Fruit fly (Drosophila melanogaster) whole organism, embryonic: Measurements from ENCODE around the gene PH4alphaSG2.

Source experiments
- Asciz ChIP-seq: fragments of 200-800 bp; sonication (Bioruptor generic); optimal IDR thresholded peaks from 2 replicates; lab custom pipeline; 2017; ENCODE audit warnings: missing biosample characterization, mild to moderate bottlenecking, missing genetic modification characterization, missing genetic modification reagents
- Atf6 ChIP-seq: fragments of 200-800 bp; sonication (Bioruptor generic); IDR thresholded peaks from 2 replicates; pipeline ENCODE4 v1.3.6; 2022; ENCODE audit warnings: missing biosample characterization, missing genetic modification characterization
- CG10543 ChIP-seq: fragments of 200-800 bp; sonication (Bioruptor generic); optimal IDR thresholded peaks from 3 replicates; lab custom pipeline; 2017; ENCODE audit warnings: missing biosample characterization, mild to moderate bottlenecking, missing genetic modification characterization, moderate library complexity
- CG12071 ChIP-seq: fragments of 200-800 bp; sonication (Bioruptor generic); optimal IDR thresholded peaks from 3 replicates; lab custom pipeline; 2018; ENCODE audit warnings: missing biosample characterization, mild to moderate bottlenecking, missing genetic modification characterization
- CG12769 ChIP-seq: fragments of 200-800 bp; sonication (Bioruptor generic); optimal IDR thresholded peaks from 2 replicates; lab custom pipeline; 2019; ENCODE audit warnings: missing biosample characterization, mild to moderate bottlenecking, missing genetic modification characterization, moderate library complexity
- CG15269 ChIP-seq: fragments of 200-800 bp; sonication (Bioruptor generic); optimal IDR thresholded peaks from 2 replicates; lab custom pipeline; 2018; ENCODE audit warnings: missing biosample characterization, mild to moderate bottlenecking, missing genetic modification characterization, moderate library complexity
- CG15514 ChIP-seq: fragments of 200-800 bp; sonication (Bioruptor generic); optimal IDR thresholded peaks from 3 replicates; lab custom pipeline; 2017; ENCODE audit warnings: missing biosample characterization, missing genetic modification characterization, mild to moderate bottlenecking, moderate library complexity, missing genetic modification reagents
- CG18476 ChIP-seq: fragments of 200-800 bp; sonication (Bioruptor generic); optimal IDR thresholded peaks from 2 replicates; lab custom pipeline; 2016; ENCODE audit warnings: missing biosample characterization, mild to moderate bottlenecking, missing genetic modification characterization
- CG18599 ChIP-seq: fragments of 200-800 bp; sonication (Bioruptor generic); optimal IDR thresholded peaks from 3 replicates; lab custom pipeline; 2017; ENCODE audit warnings: missing biosample characterization, missing genetic modification characterization, mild to moderate bottlenecking, moderate library complexity, missing genetic modification reagents
- CG2678 ChIP-seq: fragments of 200-800 bp; sonication (Bioruptor generic); optimal IDR thresholded peaks from 3 replicates; lab custom pipeline; 2019; ENCODE audit warnings: missing biosample characterization, mild to moderate bottlenecking, missing genetic modification characterization, moderate library complexity
- CG2875 ChIP-seq: fragments of 200-800 bp; sonication (Bioruptor generic); optimal IDR thresholded peaks from 2 replicates; lab custom pipeline; 2017; ENCODE audit warnings: missing biosample characterization, mild to moderate bottlenecking, missing genetic modification characterization, missing genetic modification reagents
- CG31224 ChIP-seq: fragments of 200-800 bp; sonication (Bioruptor generic); IDR thresholded peaks from 2 replicates; pipeline ENCODE4 v1.3.6; 2022; ENCODE audit warnings: missing biosample characterization, missing genetic modification characterization
- CG3281 ChIP-seq: fragments of 200-800 bp; sonication (Bioruptor generic); optimal IDR thresholded peaks from 3 replicates; lab custom pipeline; 2017; ENCODE audit warnings: missing biosample characterization, mild to moderate bottlenecking, missing genetic modification characterization
- CG34224 ChIP-seq: fragments of 200-800 bp; sonication (Bioruptor generic); IDR thresholded peaks from 3 replicates; pipeline ENCODE4 v1.3.6; 2022; ENCODE audit warnings: missing biosample characterization, missing genetic modification characterization; ENCODE audit not compliant: partially characterized antibody
- CG34376 ChIP-seq: fragments of 200-800 bp; sonication (Bioruptor generic); optimal IDR thresholded peaks from 2 replicates; lab custom pipeline; 2018; ENCODE audit warnings: missing biosample characterization, mild to moderate bottlenecking, missing genetic modification characterization
- CG4360 ChIP-seq: fragments of 200-800 bp; sonication (Bioruptor generic); IDR thresholded peaks from 2 replicates; pipeline ENCODE4 v1.3.6; 2022; ENCODE audit warnings: missing biosample characterization, missing genetic modification characterization
- CG6765 ChIP-seq: fragments of 200-800 bp; sonication (Bioruptor generic); optimal IDR thresholded peaks from 3 replicates; lab custom pipeline; 2017; ENCODE audit warnings: missing biosample characterization, mild to moderate bottlenecking, missing genetic modification characterization
- CG8924 ChIP-seq: fragments of 200-800 bp; optimal IDR thresholded peaks from 3 replicates; lab custom pipeline; 2019; ENCODE audit warnings: missing biosample characterization, mild to moderate bottlenecking, missing genetic modification characterization, moderate library complexity
- CG9609 ChIP-seq: fragments of 200-800 bp; sonication (Bioruptor generic); optimal IDR thresholded peaks from 3 replicates; lab custom pipeline; 2016; ENCODE audit warnings: missing biosample characterization, missing genetic modification characterization
- CG9876 ChIP-seq: fragments of 200-800 bp; sonication (Bioruptor generic); optimal IDR thresholded peaks from 2 replicates; lab custom pipeline; 2016; ENCODE audit warnings: missing biosample characterization, missing genetic modification characterization
- Dbx ChIP-seq: fragments of 200-800 bp; sonication (Bioruptor generic); IDR thresholded peaks from 3 replicates; pipeline ENCODE4 v1.3.6; 2022; ENCODE audit warnings: missing biosample characterization, missing genetic modification characterization
- Dip2 ChIP-seq: fragments of 200-800 bp; sonication (Bioruptor generic); IDR thresholded peaks from 2 replicates; pipeline ENCODE4 v1.3.6; 2022; ENCODE audit warnings: missing biosample characterization, missing genetic modification characterization
- Fer1 ChIP-seq: fragments of 200-800 bp; sonication (Bioruptor generic); optimal IDR thresholded peaks from 2 replicates; lab custom pipeline; 2017; ENCODE audit warnings: missing biosample characterization, mild to moderate bottlenecking, missing genetic modification characterization
- H15 ChIP-seq: fragments of 200-800 bp; sonication (Bioruptor generic); IDR thresholded peaks from 3 replicates; pipeline ENCODE4 v1.3.6; 2022; ENCODE audit warnings: missing biosample characterization, missing genetic modification characterization
- Meics ChIP-seq: fragments of 200-800 bp; sonication (Bioruptor generic); optimal IDR thresholded peaks from 2 replicates; lab custom pipeline; 2017; ENCODE audit warnings: missing biosample characterization, mild to moderate bottlenecking, missing genetic modification characterization
- NC2α ChIP-seq: fragments of 200-800 bp; sonication (Bioruptor generic); optimal IDR thresholded peaks from 2 replicates; lab custom pipeline; 2016; ENCODE audit warnings: missing biosample characterization, missing genetic modification characterization
- NFAT ChIP-seq: fragments of 200-800 bp; sonication (Bioruptor generic); IDR thresholded peaks from 2 replicates; pipeline ENCODE4 v1.3.6; 2022; ENCODE audit warnings: missing biosample characterization, missing genetic modification characterization
- Nf-YB ChIP-seq: fragments of 200-800 bp; sonication (Bioruptor generic); optimal IDR thresholded peaks from 3 replicates; lab custom pipeline; 2019; ENCODE audit warnings: missing biosample characterization, mild to moderate bottlenecking, missing genetic modification characterization, moderate library complexity
- Oli ChIP-seq: fragments of 200-800 bp; sonication (Bioruptor generic); optimal IDR thresholded peaks from 2 replicates; lab custom pipeline; 2018; ENCODE audit warnings: missing biosample characterization, mild to moderate bottlenecking, missing genetic modification characterization, moderate library complexity
- PHDP ChIP-seq: fragments of 200-800 bp; sonication (Bioruptor generic); optimal IDR thresholded peaks from 3 replicates; lab custom pipeline; 2018; ENCODE audit warnings: missing biosample characterization, mild to moderate bottlenecking, missing genetic modification characterization, moderate library complexity
- Side ChIP-seq: fragments of 200-800 bp; sonication (Bioruptor generic); optimal IDR thresholded peaks from 2 replicates; lab custom pipeline; 2016; ENCODE audit warnings: missing biosample characterization, missing genetic modification characterization
- TFAM ChIP-seq: fragments of 200-800 bp; sonication (Bioruptor generic); optimal IDR thresholded peaks from 2 replicates; lab custom pipeline; 2017; ENCODE audit warnings: missing biosample characterization, missing genetic modification characterization, inconsistent platforms
- Taf1 ChIP-seq: fragments of 200-800 bp; sonication (Bioruptor generic); IDR thresholded peaks from 2 replicates; pipeline ENCODE4 v1.3.6; 2022; ENCODE audit warnings: missing biosample characterization, missing genetic modification characterization
- abd-A ChIP-seq: fragments of 200-800 bp; sonication (Bioruptor generic); optimal IDR thresholded peaks from 3 replicates; lab custom pipeline; 2019; ENCODE audit warnings: missing biosample characterization, mild to moderate bottlenecking, missing genetic modification characterization, moderate library complexity
- caup ChIP-seq: fragments of 200-800 bp; sonication (Bioruptor generic); optimal IDR thresholded peaks from 3 replicates; lab custom pipeline; 2017; ENCODE audit warnings: missing biosample characterization, mild to moderate bottlenecking, missing genetic modification characterization, moderate library complexity; ENCODE audit not compliant: severe bottlenecking
- ewg ChIP-seq: fragments of 200-800 bp; sonication (Bioruptor generic); optimal IDR thresholded peaks from 3 replicates; lab custom pipeline; 2017; ENCODE audit warnings: mild to moderate bottlenecking, missing biosample characterization, missing genetic modification reagents, missing genetic modification characterization
- eyg ChIP-seq: fragments of 200-800 bp; sonication (Bioruptor generic); optimal IDR thresholded peaks from 3 replicates; lab custom pipeline; 2016; ENCODE audit warnings: missing biosample characterization, missing genetic modification characterization
- fd3F ChIP-seq: fragments of 200-800 bp; sonication (Bioruptor generic); optimal IDR thresholded peaks from 2 replicates; lab custom pipeline; 2018; ENCODE audit warnings: missing biosample characterization, mild to moderate bottlenecking, missing genetic modification characterization, moderate library complexity
- gt ChIP-seq: fragments of 200-800 bp; sonication (Bioruptor generic); IDR thresholded peaks from 2 replicates; pipeline ENCODE4 v1.3.6; 2022; ENCODE audit warnings: missing biosample characterization, missing genetic modification characterization
- hkb ChIP-seq, 2 experiments: fragments of 200-800 bp in 1 of 2; fragments of >200 bp in 1 of 2; sonication (Bioruptor generic) in 1 of 2; IDR thresholded peaks in 1 of 2; optimal IDR thresholded peaks in 1 of 2; 2 replicates each; pipeline versions ENCODE4 v1.3.6 to Lab custom; 2017 to 2022; ENCODE audit warnings: missing biosample characterization in 1 of 2, missing genetic modification characterization in 1 of 2
- jumu ChIP-seq: fragments of 200-800 bp; sonication (Bioruptor generic); optimal IDR thresholded peaks from 3 replicates; lab custom pipeline; 2016; ENCODE audit warnings: missing biosample characterization, missing genetic modification characterization
- kni ChIP-seq: fragments of 200-800 bp; sonication (Bioruptor generic); optimal IDR thresholded peaks from 3 replicates; lab custom pipeline; 2017; ENCODE audit warnings: mild to moderate bottlenecking, missing biosample characterization, missing genetic modification reagents, missing genetic modification characterization
- lab ChIP-seq: fragments of 200-800 bp; sonication (Bioruptor generic); optimal IDR thresholded peaks from 3 replicates; lab custom pipeline; 2017; ENCODE audit warnings: missing biosample characterization, missing genetic modification characterization, mild to moderate bottlenecking, moderate library complexity, missing genetic modification reagents
- nmo ChIP-seq: fragments of 200-800 bp; sonication (Bioruptor generic); optimal IDR thresholded peaks from 2 replicates; lab custom pipeline; 2018; ENCODE audit warnings: missing biosample characterization, mild to moderate bottlenecking, missing genetic modification characterization, moderate library complexity
- schlank ChIP-seq: fragments of 200-800 bp; sonication (Bioruptor generic); optimal IDR thresholded peaks from 2 replicates; lab custom pipeline; 2018; ENCODE audit warnings: missing biosample characterization, mild to moderate bottlenecking, missing genetic modification characterization
- sd ChIP-seq: fragments of 200-800 bp; sonication (Bioruptor generic); optimal IDR thresholded peaks from 3 replicates; lab custom pipeline; 2018; ENCODE audit warnings: missing biosample characterization, mild to moderate bottlenecking, missing genetic modification characterization, moderate library complexity
- sens ChIP-seq: fragments of 200-800 bp; sonication (Bioruptor generic); peaks from one replicate; lab custom pipeline; 2016; ENCODE audit warnings: missing biosample characterization, missing genetic modification characterization
- shn ChIP-seq: fragments of 200-800 bp; sonication (Bioruptor generic); optimal IDR thresholded peaks from 3 replicates; lab custom pipeline; 2016; ENCODE audit warnings: missing biosample characterization, missing genetic modification characterization
- slbo ChIP-seq: fragments of 200-800 bp; sonication (Bioruptor generic); IDR thresholded peaks from 2 replicates; pipeline ENCODE4 v1.3.6; 2022; ENCODE audit warnings: missing biosample characterization, missing genetic modification characterization
- wdn ChIP-seq: fragments of 200-800 bp; sonication (Bioruptor generic); IDR thresholded peaks from 2 replicates; pipeline ENCODE4 v1.3.6; 2022; ENCODE audit warnings: missing biosample characterization, missing genetic modification characterization

The PH4alphaSG2 gene

dm6 chr3R:30536919-30537318, 47.0 kb downstream of the PH4alphaSG2 start (continued):
- TF ChIP-seq Dip2 (GFP tag; lab: Robert Waterston, UW), result no peak
- TF ChIP-seq CG15269 (tag; lab: Kevin White, UChicago), result no peak
- TF ChIP-seq CG12071, result no peak
- TF ChIP-seq Nf-YB (GFP tag; lab: Kevin White, UChicago), result no peak
- no peak for TF ChIP-seq ewg (GFP tag; lab: Kevin White, UChicago)
- peak; percentile 63 for TF ChIP-seq CG10543
- no peak for TF ChIP-seq wdn (GFP tag; lab: Robert Waterston, UW)
- TF ChIP-seq CG18599 (GFP tag; lab: Kevin White, UChicago), result peak; percentile 57
- TF ChIP-seq gt (GFP tag; lab: Robert Waterston, UW), result no peak
- TF ChIP-seq CG34224 (GFP tag; lab: Robert Waterston, UW), result no peak
- TF ChIP-seq hkb (optimal IDR thresholded peaks at IDR 0.05; lab: Kevin White, UChicago), result no peak
- TF ChIP-seq hkb (GFP tag; IDR thresholded peaks at IDR 0.05; lab: Robert Waterston, UW), result no peak
- TF ChIP-seq CG8924, result no peak
- TF ChIP-seq CG12769 (tag; lab: Kevin White, UChicago), result peak; percentile 19
- peak; percentile 49 for TF ChIP-seq CG6765 (GFP tag; lab: Kevin White, UChicago)
- no peak for TF ChIP-seq Asciz (GFP tag; lab: Kevin White, UChicago)
- peak; percentile 20; the same call in 1 of the 3 replicates for TF ChIP-seq Dbx (GFP tag; lab: Robert Waterston, UW)
- TF ChIP-seq fd3F (GFP tag; lab: Kevin White, UChicago), result peak; percentile 23
- TF ChIP-seq CG18476, result no peak
- TF ChIP-seq Fer1, result peak; percentile 54
- peak; percentile 36 for TF ChIP-seq sd (tag; lab: Kevin White, UChicago)
- peak; percentile 35 for TF ChIP-seq caup (GFP tag; lab: Kevin White, UChicago)
- TF ChIP-seq CG2875 (GFP tag; lab: Kevin White, UChicago), result no peak
- no peak for TF ChIP-seq NFAT (GFP tag; lab: Robert Waterston, UW)
- peak; percentile 21 for TF ChIP-seq Meics (GFP tag; lab: Kevin White, UChicago)
- peak; percentile 38 for TF ChIP-seq CG3281
- TF ChIP-seq abd-A (tag; lab: Kevin White, UChicago), result peak; percentile 31
- no peak for TF ChIP-seq CG34376 (GFP tag; lab: Kevin White, UChicago)
- no peak for TF ChIP-seq kni (GFP tag; lab: Kevin White, UChicago)
- TF ChIP-seq CG4360 (GFP tag; lab: Robert Waterston, UW), result no peak
- no peak for TF ChIP-seq sens (GFP tag; lab: Kevin White, UChicago)
- no peak for TF ChIP-seq CG9876 (GFP tag; lab: Kevin White, UChicago)
- no peak for TF ChIP-seq eyg (GFP tag; lab: Kevin White, UChicago)
- TF ChIP-seq jumu (GFP tag; lab: Kevin White, UChicago), result no peak
- TF ChIP-seq CG2678 (tag; lab: Kevin White, UChicago), result peak; percentile 26
- peak; percentile 24 for TF ChIP-seq schlank
- peak; percentile 25 for TF ChIP-seq lab
- no peak for TF ChIP-seq CG9609
- no peak for TF ChIP-seq shn
- no peak for TF ChIP-seq Taf1 (GFP tag; lab: Robert Waterston, UW)
- no peak for TF ChIP-seq H15
- no peak for TF ChIP-seq slbo (GFP tag; lab: Robert Waterston, UW)
- TF ChIP-seq Atf6 (GFP tag; lab: Robert Waterston, UW), result 0 out of 2 replicates have a peak, but pooled peaks have one; percentile 10
- peak; percentile 14 for TF ChIP-seq CG15514 (GFP tag; lab: Kevin White, UChicago)
- no peak for TF ChIP-seq Oli (tag; lab: Kevin White, UChicago)
- TF ChIP-seq Side (GFP tag; lab: Kevin White, UChicago), result no peak
- TF ChIP-seq NC2α (GFP tag; lab: Kevin White, UChicago), result no peak
- no peak for TF ChIP-seq nmo (GFP tag; lab: Kevin White, UChicago)
- no peak for TF ChIP-seq TFAM
- no peak for TF ChIP-seq PHDP (tag; lab: Kevin White, UChicago)
- no peak for TF ChIP-seq CG31224
